Worm (Caenorhabditis elegans) whole organism, mixed stage, embryonic: ENCODE data around the gene gcy-23.

ENCODE experiments used
- elt-1 ChIP-seq: sonication (generic microtip); optimal IDR thresholded peaks from 2 replicates; lab custom pipeline; 2017; ENCODE audit warnings: missing genetic modification characterization, mild to moderate bottlenecking, missing compliant biosample characterization, antibody characterized with exemption, moderate library complexity, borderline replicate concordance; ENCODE audit not compliant: insufficient read depth
- elt-3 ChIP-seq: fragments of 150-350 bp; optimal IDR thresholded peaks from 2 replicates; lab custom pipeline; 2014; ENCODE audit warnings: missing biosample characterization, missing genetic modification characterization
- nhr-237 ChIP-seq: fragments of 150-350 bp; optimal IDR thresholded peaks from 2 replicates; lab custom pipeline; 2014; ENCODE audit warnings: missing biosample characterization, missing genetic modification characterization
- pha-4 ChIP-seq: fragments of 150-350 bp; optimal IDR thresholded peaks from 2 replicates; lab custom pipeline; 2018; ENCODE audit warnings: missing biosample characterization, missing genetic modification reagents, missing genetic modification characterization
- snpc-4 ChIP-seq: fragments of 150-350 bp; optimal IDR thresholded peaks from 2 replicates; lab custom pipeline; 2014; ENCODE audit warnings: missing biosample characterization, missing genetic modification characterization
- ztf-11 ChIP-seq: fragments of 150-350 bp; optimal IDR thresholded peaks from 2 replicates; lab custom pipeline; 2014; ENCODE audit warnings: missing biosample characterization, missing genetic modification characterization

- no peak for TF ChIP-seq snpc-4
- TF ChIP-seq nhr-237 (tag; lab: Kevin White, UChicago), result no peak
- no peak for TF ChIP-seq ztf-11 (tag; lab: Kevin White, UChicago)
- TF ChIP-seq elt-1 (tag; lab: Kevin White, UChicago), result no peak
- TF ChIP-seq pha-4 (tag; lab: Kevin White, UChicago), result no peak
- no peak for TF ChIP-seq elt-3 (tag; lab: Kevin White, UChicago)
Observed at ce11 chrIV:3336585-3336984, 47.4 kb upstream of the gcy-23 start, which contains the start of gene F42A6.6.
